Fruit fly (Drosophila melanogaster): Measurements from ENCODE around the gene CG33493.

Gene CG33493

dm6 chr3L:10683899-10684340 is 9.0 kb downstream of the CG33493 start (continued):
- TF ChIP-seq unc-4 (GFP tag; IDR thresholded peaks at IDR 0.05; ENCODE audit: partially characterized antibody) (no peak), kni (GFP tag; optimal IDR thresholded peaks at IDR 0.05) (no peak), ci (GFP tag; IDR thresholded peaks at IDR 0.05) (peak; percentile 79), CG18599 (GFP tag; optimal IDR thresholded peaks at IDR 0.05) (peak; percentile 65), dmrt11E (tag; optimal IDR thresholded peaks at IDR 0.05) (no peak), oc (tag; optimal IDR thresholded peaks at IDR 0.05) (no peak), CG4282 (GFP tag; optimal IDR thresholded peaks at IDR 0.05) (no peak), ems (GFP tag; optimal IDR thresholded peaks at IDR 0.05) (peak; percentile 81), Aef1 (GFP tag; IDR thresholded peaks at IDR 0.05) (no peak; the same call in 2 of the 3 replicates), CG1647 (GFP tag; optimal IDR thresholded peaks at IDR 0.05) (peak; percentile 64), mirr (GFP tag; optimal IDR thresholded peaks at IDR 0.05) (no peak), cas (GFP tag; IDR thresholded peaks at IDR 0.05) (no peak), stc (GFP tag; IDR thresholded peaks at IDR 0.05) (peak; percentile 68; the same call in 1 of the 2 replicates), Med (GFP tag) (peak; percentile 97), CG6854 (GFP tag; optimal IDR thresholded peaks at IDR 0.05) (no peak), Dbx (GFP tag; IDR thresholded peaks at IDR 0.05) (0 out of 3 replicates have a peak, but pooled peaks have one; percentile 20), bigmax (GFP tag; optimal IDR thresholded peaks at IDR 0.05) (no peak), slou (GFP tag; optimal IDR thresholded peaks at IDR 0.05) (no peak), rib (GFP tag; IDR thresholded peaks at IDR 0.05) (0 out of 2 replicates have a peak, but pooled peaks have one; percentile 26), toy (GFP tag; IDR thresholded peaks at IDR 0.05) (no peak), sim (GFP tag; IDR thresholded peaks at IDR 0.05) (no peak), CG10366 (GFP tag; IDR thresholded peaks at IDR 0.05) (peak; percentile 57), tap (tag; optimal IDR thresholded peaks at IDR 0.05) (no peak), CG1832 (GFP tag; optimal IDR thresholded peaks at IDR 0.05) (no peak), Atf6 (GFP tag; IDR thresholded peaks at IDR 0.05) (peak; percentile 68), phol (tag; optimal IDR thresholded peaks at IDR 0.05) (peak; percentile 81), Nf-YB (GFP tag; optimal IDR thresholded peaks at IDR 0.05) (peak; percentile 16), Tbp (GFP tag; optimal IDR thresholded peaks at IDR 0.05) (no peak), CG9817 (tag; optimal IDR thresholded peaks at IDR 0.05) (peak; percentile 65), cato (GFP tag; optimal IDR thresholded peaks at IDR 0.05; ENCODE audit: borderline replicate concordance) (peak; percentile 1), Sry-δ (GFP tag; optimal IDR thresholded peaks at IDR 0.05) (peak; percentile 11), CG16815 (GFP tag; optimal IDR thresholded peaks at IDR 0.05) (peak; percentile 35), Oaz (GFP tag; IDR thresholded peaks at IDR 0.05) (peak; percentile 69), CG4360 (GFP tag; IDR thresholded peaks at IDR 0.05) (no peak), Oli (tag; optimal IDR thresholded peaks at IDR 0.05) (peak; percentile 80), HLH4C (GFP tag; IDR thresholded peaks at IDR 0.05; ENCODE audit: partially characterized antibody) (no peak), Sox102F (GFP tag; optimal IDR thresholded peaks at IDR 0.05) (no peak), hbn (GFP tag; IDR thresholded peaks at IDR 0.05; ENCODE audit: partially characterized antibody) (no peak), Dref (GFP tag; IDR thresholded peaks at IDR 0.05) (no peak), CG16779 (GFP tag; IDR thresholded peaks at IDR 0.05) (0 out of 2 replicates have a peak, but pooled peaks have one; percentile 28), Nf-YA (GFP tag; IDR thresholded peaks at IDR 0.05) (peak; percentile 48), CG31441 (GFP tag; IDR thresholded peaks at IDR 0.05) (peak; percentile 55), CG14050 (GFP tag; IDR thresholded peaks at IDR 0.05) (peak; percentile 20; the same call in 1 of the 3 replicates), Vsx1 (GFP tag; optimal IDR thresholded peaks at IDR 0.05) (peak; percentile 61), Trl (optimal IDR thresholded peaks at IDR 0.05) (no peak), Trl (GFP tag; optimal IDR thresholded peaks at IDR 0.05) (peak; percentile 82), gro (GFP tag; optimal IDR thresholded peaks at IDR 0.05) (no peak), CG11085 (GFP tag; IDR thresholded peaks at IDR 0.05) (no peak), mam (GFP tag; optimal IDR thresholded peaks at IDR 0.05) (peak; percentile 59), CG17361 (GFP tag; IDR thresholded peaks at IDR 0.05) (peak; percentile 84), amos (GFP tag; IDR thresholded peaks at IDR 0.05; ENCODE audit: partially characterized antibody) (no peak), CG1529 (GFP tag; optimal IDR thresholded peaks at IDR 0.05) (peak; percentile 16)

Data from whole organism, embryonic.